Worm (Caenorhabditis elegans): ENCODE results near the gene C18H7.6.

- TF ChIP-seq ceh-19 (GFP tag; optimal IDR thresholded peaks at IDR 0.05) = no peak
- no peak for TF ChIP-seq sox-2 (GFP tag; IDR thresholded peaks at IDR 0.05)
- TF ChIP-seq zip-5 (tag; optimal IDR thresholded peaks at IDR 0.05) = no peak
- TF ChIP-seq nhr-11 (tag; optimal IDR thresholded peaks at IDR 0.05) = no peak
- no peak for TF ChIP-seq pha-4 (tag; optimal IDR thresholded peaks at IDR 0.05)
- TF ChIP-seq ttx-3 (tag; optimal IDR thresholded peaks at IDR 0.05) = no peak
- TF ChIP-seq tbx-2 (tag; optimal IDR thresholded peaks at IDR 0.05) = no peak
- TF ChIP-seq nfya-1 (tag; optimal IDR thresholded peaks at IDR 0.05) = no peak
- TF ChIP-seq odd-2 (tag; optimal IDR thresholded peaks at IDR 0.05) = no peak
- TF ChIP-seq pat-9 (tag; optimal IDR thresholded peaks at IDR 0.05) = no peak
- no peak for TF ChIP-seq rnt-1 (tag; optimal IDR thresholded peaks at IDR 0.05)
- TF ChIP-seq ets-4 (tag; optimal IDR thresholded peaks at IDR 0.05) = no peak
- no peak for TF ChIP-seq K09A11.1 (tag; optimal IDR thresholded peaks at IDR 0.05; ENCODE audit: insufficient read depth)
These were observed 33.8 kb upstream of the C18H7.6 start for ce11 chrIV:625947-626548.

Measured in whole organism, late embryonic.